Worm (Caenorhabditis elegans) whole organism, young adult: ENCODE results near the gene F55A11.6.

Source experiments
- B0019.2 ChIP-seq: fragments of 200-800 bp; sonication (Bioruptor generic); conservative IDR thresholded peaks from 2 replicates; pipeline ENCODE4 v1.3.6; 2022; ENCODE audit warnings: missing genetic modification reagents, missing genetic modification characterization, missing compliant biosample characterization
- B0336.3 ChIP-seq: fragments of 200-800 bp; sonication (Bioruptor generic); IDR thresholded peaks from 2 replicates; pipeline ENCODE4 v1.3.6; 2022; ENCODE audit warnings: missing genetic modification characterization, missing compliant biosample characterization
- C17E4.6 ChIP-seq: fragments of 200-800 bp; sonication (Bioruptor generic); IDR thresholded peaks from 2 replicates; pipeline ENCODE4 v1.3.6; 2022; ENCODE audit warnings: missing genetic modification reagents, missing genetic modification characterization, missing compliant biosample characterization
- D2030.7 ChIP-seq: fragments of 200-800 bp; sonication (Bioruptor generic); IDR thresholded peaks from 2 replicates; pipeline ENCODE4 v1.3.6; 2022; ENCODE audit warnings: missing genetic modification reagents, missing genetic modification characterization, missing compliant biosample characterization
- F10E7.11 ChIP-seq: sonication (generic microtip); optimal IDR thresholded peaks from 2 replicates; lab custom pipeline; 2017; ENCODE audit warnings: mild to moderate bottlenecking, missing genetic modification characterization, moderate library complexity, missing compliant biosample characterization
- F22D6.2 ChIP-seq: sonication (generic microtip); optimal IDR thresholded peaks from 2 replicates; lab custom pipeline; 2016; ENCODE audit warnings: mild to moderate bottlenecking, missing genetic modification characterization, missing compliant biosample characterization
- F23B12.7 ChIP-seq: sonication (generic microtip); optimal IDR thresholded peaks from 2 replicates; lab custom pipeline; 2017; ENCODE audit warnings: missing genetic modification characterization, mild to moderate bottlenecking, missing compliant biosample characterization, antibody characterized with exemption, moderate library complexity; ENCODE audit not compliant: insufficient read depth
- F37B4.10 ChIP-seq: fragments of 200-800 bp; sonication (Bioruptor generic); IDR thresholded peaks from 2 replicates; pipeline ENCODE4 v1.3.6; 2022; ENCODE audit warnings: missing genetic modification characterization, missing compliant biosample characterization
- F49E8.2 ChIP-seq: sonication (generic microtip); optimal IDR thresholded peaks from 3 replicates; lab custom pipeline; 2017; ENCODE audit warnings: missing genetic modification characterization, mild to moderate bottlenecking, missing compliant biosample characterization, antibody characterized with exemption, moderate library complexity; ENCODE audit not compliant: insufficient read depth
- Y53F4B.3 ChIP-seq: fragments of 200-800 bp; sonication (Bioruptor generic); IDR thresholded peaks from 2 replicates; pipeline ENCODE4 v1.3.6; 2022; ENCODE audit warnings: missing genetic modification reagents, missing genetic modification characterization, missing compliant biosample characterization
- Y67H2A.10 ChIP-seq: fragments of 200-800 bp; sonication (Bioruptor generic); conservative IDR thresholded peaks from 2 replicates; pipeline ENCODE4 v1.3.6; 2022; ENCODE audit warnings: missing genetic modification reagents, missing genetic modification characterization, missing compliant biosample characterization
- ZK185.1 ChIP-seq: sonication (generic microtip); optimal IDR thresholded peaks from 2 replicates; lab custom pipeline; 2016; ENCODE audit warnings: mild to moderate bottlenecking, missing genetic modification characterization, missing compliant biosample characterization; ENCODE audit not compliant: poor library complexity, severe bottlenecking
- ama-1 ChIP-seq, 3 experiments: fragments of 150-350 bp in 1 of 3; sonication (generic microtip) in 2 of 3; optimal IDR thresholded peaks; 2 replicates each; lab custom pipeline; 2014 to 2018; ENCODE audit warnings: missing biosample characterization in 2 of 3, missing genetic modification characterization in 2 of 3, missing genetic modification reagents in 2 of 3
- attf-5 ChIP-seq: fragments of 200-800 bp; sonication (Bioruptor generic); optimal IDR thresholded peaks from 2 replicates; lab custom pipeline; 2018; ENCODE audit warnings: mild to moderate bottlenecking, missing genetic modification characterization, missing compliant biosample characterization
- bed-2 ChIP-seq: fragments of 200-800 bp; sonication (Bioruptor generic); IDR thresholded peaks from 2 replicates; pipeline ENCODE4 v1.3.6; 2022; ENCODE audit warnings: missing genetic modification reagents, missing genetic modification characterization, missing compliant biosample characterization
- ccch-3 ChIP-seq: fragments of 200-800 bp; sonication (Bioruptor generic); optimal IDR thresholded peaks from 2 replicates; lab custom pipeline; 2018; ENCODE audit warnings: mild to moderate bottlenecking, missing genetic modification characterization, missing compliant biosample characterization
- cebp-1 ChIP-seq, 2 experiments: fragments of 200-800 bp in 1 of 2; sonication (Bioruptor generic) in 1 of 2; sonication (generic microtip) in 1 of 2; IDR thresholded peaks in 1 of 2; optimal IDR thresholded peaks in 1 of 2; 2 replicates each; pipeline versions ENCODE4 v1.3.6 to Lab custom; 2017 to 2022; ENCODE audit warnings: missing compliant biosample characterization in 2 of 2, missing genetic modification characterization in 2 of 2, mild to moderate bottlenecking in 1 of 2, missing genetic modification reagents in 1 of 2, moderate library complexity in 1 of 2
- cebp-2 ChIP-seq: fragments of 200-800 bp; sonication (Bioruptor generic); IDR thresholded peaks from 2 replicates; pipeline ENCODE4 v1.3.6; 2022; ENCODE audit warnings: missing genetic modification characterization, missing compliant biosample characterization
- ceh-100 ChIP-seq: fragments of 200-800 bp; sonication (Bioruptor generic); IDR thresholded peaks from 2 replicates; pipeline ENCODE4 v1.3.6; 2022; ENCODE audit warnings: missing genetic modification reagents, missing genetic modification characterization, missing compliant biosample characterization
- ceh-27 ChIP-seq: fragments of 200-800 bp; sonication (Bioruptor generic); optimal IDR thresholded peaks from 2 replicates; lab custom pipeline; 2018; ENCODE audit warnings: mild to moderate bottlenecking, missing genetic modification characterization, moderate library complexity, missing compliant biosample characterization
- ceh-58 ChIP-seq: fragments of 200-800 bp; sonication (Bioruptor generic); IDR thresholded peaks from 2 replicates; pipeline ENCODE4 v1.3.6; 2022; ENCODE audit warnings: missing genetic modification characterization, missing compliant biosample characterization
- ceh-79 ChIP-seq: sonication (generic microtip); optimal IDR thresholded peaks from 2 replicates; lab custom pipeline; 2017; ENCODE audit warnings: mild to moderate bottlenecking, missing genetic modification characterization, missing compliant biosample characterization
- die-1 ChIP-seq: sonication (generic microtip); optimal IDR thresholded peaks from 2 replicates; lab custom pipeline; 2016; ENCODE audit warnings: missing genotype, mild to moderate bottlenecking, missing genetic modification characterization, missing compliant biosample characterization
- ekl-4 ChIP-seq: fragments of 200-800 bp; sonication (Bioruptor generic); IDR thresholded peaks from 2 replicates; pipeline ENCODE4 v1.3.6; 2022; ENCODE audit warnings: missing genetic modification reagents, missing genetic modification characterization, missing compliant biosample characterization
- him-1 ChIP-seq: sonication (generic microtip); optimal IDR thresholded peaks from 2 replicates; lab custom pipeline; 2016; ENCODE audit warnings: missing genotype, missing genetic modification reagents, missing genetic modification characterization, missing compliant biosample characterization
- hmg-1.2 ChIP-seq: fragments of 200-800 bp; sonication (Bioruptor generic); IDR thresholded peaks from 2 replicates; pipeline ENCODE4 v1.3.6; 2022; ENCODE audit warnings: missing genetic modification reagents, missing genetic modification characterization, missing compliant biosample characterization
- hmg-20 ChIP-seq: fragments of 200-800 bp; sonication (Bioruptor generic); IDR thresholded peaks from 2 replicates; pipeline ENCODE4 v1.3.6; 2022; ENCODE audit warnings: missing genetic modification reagents, missing genetic modification characterization, missing compliant biosample characterization
- let-607 ChIP-seq, 2 experiments: fragments of 200-800 bp in 1 of 2; sonication (Bioruptor generic) in 1 of 2; sonication (generic microtip) in 1 of 2; optimal IDR thresholded peaks; 2 replicates each; lab custom pipeline; 2016 to 2018; ENCODE audit warnings: mild to moderate bottlenecking in 2 of 2, missing compliant biosample characterization in 2 of 2, missing genetic modification characterization in 2 of 2, moderate library complexity in 2 of 2, missing genotype in 1 of 2
- lin-26 ChIP-seq: fragments of 200-800 bp; sonication (Bioruptor generic); IDR thresholded peaks from 2 replicates; pipeline ENCODE4 v1.3.6; 2022; ENCODE audit warnings: missing genetic modification reagents, missing genetic modification characterization, missing compliant biosample characterization
- lin-40 ChIP-seq: sonication (generic microtip); optimal IDR thresholded peaks from 2 replicates; lab custom pipeline; 2016; ENCODE audit warnings: missing genetic modification characterization, mild to moderate bottlenecking, missing compliant biosample characterization, missing genotype, missing genetic modification reagents
- lin-54 ChIP-seq: fragments of 200-800 bp; sonication (Bioruptor generic); optimal IDR thresholded peaks from 2 replicates; lab custom pipeline; 2018; ENCODE audit warnings: mild to moderate bottlenecking, missing genetic modification characterization, missing compliant biosample characterization
- lsl-1 ChIP-seq: fragments of 200-800 bp; sonication (Bioruptor generic); optimal IDR thresholded peaks from 2 replicates; lab custom pipeline; 2018; ENCODE audit warnings: mild to moderate bottlenecking, missing genetic modification characterization, moderate library complexity, missing compliant biosample characterization
- lsy-27 ChIP-seq: sonication (generic microtip); optimal IDR thresholded peaks from 2 replicates; lab custom pipeline; 2017; ENCODE audit warnings: missing genetic modification characterization, mild to moderate bottlenecking, missing compliant biosample characterization, antibody characterized with exemption, missing genotype, borderline replicate concordance; ENCODE audit not compliant: insufficient read depth
- madf-8 ChIP-seq: fragments of 200-800 bp; sonication (Bioruptor generic); conservative IDR thresholded peaks from 2 replicates; pipeline ENCODE4 v1.3.6; 2022; ENCODE audit warnings: missing genetic modification reagents, missing genetic modification characterization, missing compliant biosample characterization
- mel-28 ChIP-seq: sonication (generic microtip); optimal IDR thresholded peaks from 2 replicates; lab custom pipeline; 2016; ENCODE audit warnings: borderline replicate concordance, mild to moderate bottlenecking, missing genetic modification characterization, missing compliant biosample characterization
- mes-4 ChIP-seq: sonication (generic microtip); optimal IDR thresholded peaks from 2 replicates; lab custom pipeline; 2016; ENCODE audit warnings: missing genotype, missing genetic modification characterization, missing compliant biosample characterization
- nfya-2 ChIP-seq: fragments of 200-800 bp; sonication (Bioruptor generic); IDR thresholded peaks from 2 replicates; pipeline ENCODE4 v1.3.6; 2022; ENCODE audit warnings: missing genetic modification reagents, missing genetic modification characterization, missing compliant biosample characterization
- nhr-120 ChIP-seq: fragments of 200-800 bp; sonication (Bioruptor generic); IDR thresholded peaks from 2 replicates; pipeline ENCODE4 v1.3.6; 2022; ENCODE audit warnings: missing genetic modification characterization, missing compliant biosample characterization
- nhr-179 ChIP-seq: sonication (generic microtip); optimal IDR thresholded peaks from 2 replicates; lab custom pipeline; 2016; ENCODE audit warnings: mild to moderate bottlenecking, missing genetic modification characterization, missing compliant biosample characterization
- nhr-80 ChIP-seq: sonication (generic microtip); optimal IDR thresholded peaks from 2 replicates; lab custom pipeline; 2016; ENCODE audit warnings: missing genetic modification characterization, missing compliant biosample characterization
- nhr-90 ChIP-seq: sonication (generic microtip); optimal IDR thresholded peaks from 2 replicates; lab custom pipeline; 2016; ENCODE audit warnings: missing genotype, mild to moderate bottlenecking, missing genetic modification characterization, missing compliant biosample characterization
- pbrm-1 ChIP-seq: fragments of 200-800 bp; sonication (Bioruptor generic); IDR thresholded peaks from 2 replicates; pipeline ENCODE4 v1.3.6; 2022; ENCODE audit warnings: missing genetic modification reagents, missing genetic modification characterization, missing compliant biosample characterization
- snpc-1.1 ChIP-seq: sonication (generic microtip); optimal IDR thresholded peaks from 2 replicates; lab custom pipeline; 2017; ENCODE audit warnings: missing genetic modification characterization, mild to moderate bottlenecking, missing compliant biosample characterization, antibody characterized with exemption, moderate library complexity, missing genotype, missing genetic modification reagents; ENCODE audit not compliant: insufficient read depth
- snpc-3.4 ChIP-seq: sonication (generic microtip); optimal IDR thresholded peaks from 2 replicates; lab custom pipeline; 2017; ENCODE audit warnings: missing genetic modification characterization, mild to moderate bottlenecking, missing compliant biosample characterization, antibody characterized with exemption, moderate library complexity, missing genotype, missing genetic modification reagents
- ztf-25 ChIP-seq: fragments of 200-800 bp; sonication (Bioruptor generic); IDR thresholded peaks from 2 replicates; pipeline ENCODE4 v1.3.6; 2022; ENCODE audit warnings: missing genetic modification reagents, missing genetic modification characterization, missing compliant biosample characterization
- ztf-3 ChIP-seq: fragments of 200-800 bp; sonication (Bioruptor generic); optimal IDR thresholded peaks from 2 replicates; lab custom pipeline; 2018; ENCODE audit warnings: mild to moderate bottlenecking, missing genetic modification characterization, missing compliant biosample characterization

F55A11.6 gene

DNA sequence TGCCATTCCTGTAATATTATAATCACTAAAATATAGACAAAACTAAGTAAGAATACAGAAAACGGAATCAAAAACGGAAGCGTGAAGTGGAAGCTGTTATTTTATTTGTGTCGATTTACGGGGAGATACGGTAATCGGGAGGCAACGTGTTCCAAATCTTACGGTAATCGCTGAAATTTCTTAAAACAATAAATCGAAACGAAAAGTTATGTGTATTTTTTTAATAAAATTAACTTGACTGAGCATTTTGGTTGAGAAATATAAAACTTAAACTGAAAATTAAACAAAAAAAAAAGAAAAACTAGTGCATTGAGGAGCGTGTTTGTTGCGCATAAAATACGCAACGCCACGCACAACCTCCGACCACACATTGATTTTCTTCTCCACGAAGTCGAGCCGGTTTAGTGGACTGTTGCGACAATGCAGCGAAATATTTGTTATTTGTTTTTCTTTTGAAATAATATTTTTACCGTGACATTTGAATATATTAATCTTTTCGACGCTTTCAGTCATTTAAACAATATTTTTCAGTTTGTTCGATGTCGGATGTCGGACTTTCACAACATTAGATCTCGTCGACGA lies 12.2 kb upstream of the F55A11.6 start, which contains the start of the genes F55A11.1 and syx-5 (continued):
- TF ChIP-seq F49E8.2 (peak; percentile 36), snpc-3.4 (tag; lab: Kevin White, UChicago) (peak; percentile 1), bed-2 (GFP tag; lab: Robert Waterston, UW) (no peak), F10E7.11 (tag; lab: Kevin White, UChicago) (no peak), ztf-3 (GFP tag; lab: Kevin White, UChicago) (peak; percentile 40), lsl-1 (GFP tag; lab: Kevin White, UChicago) (peak; percentile 97), nhr-179 (tag; lab: Kevin White, UChicago) (no peak), him-1 (tag; lab: Kevin White, UChicago) (peak; percentile 29), ccch-3 (GFP tag; lab: Kevin White, UChicago) (no peak), ceh-27 (GFP tag; lab: Kevin White, UChicago) (no peak), F23B12.7 (no peak), ceh-58 (GFP tag; lab: Robert Waterston, UW) (no peak), nfya-2 (GFP tag; lab: Robert Waterston, UW) (no peak), F37B4.10 (GFP tag; lab: Robert Waterston, UW) (no peak), nhr-90 (tag; lab: Kevin White, UChicago) (no peak), ama-1 (optimal IDR thresholded peaks at IDR 0.05; lab: Kevin White, UChicago) (no peak), ama-1 (GFP tag; optimal IDR thresholded peaks at IDR 0.05; lab: Kevin White, UChicago) (no peak), madf-8 (GFP tag; lab: Robert Waterston, UW) (peak; percentile 34; the same call in 1 of the 2 replicates), lin-54 (peak; percentile 70), lin-40 (tag; lab: Kevin White, UChicago) (peak; percentile 95), attf-5 (GFP tag; lab: Kevin White, UChicago) (peak; percentile 67), cebp-2 (GFP tag; lab: Robert Waterston, UW) (no peak), F22D6.2 (tag; lab: Kevin White, UChicago) (peak; percentile 34), ceh-100 (GFP tag; lab: Robert Waterston, UW) (peak; percentile 61), ceh-79 (tag; lab: Kevin White, UChicago) (no peak), mes-4 (no peak), lin-26 (GFP tag; lab: Robert Waterston, UW) (no peak), B0019.2 (GFP tag; lab: Robert Waterston, UW) (peak; percentile 68), let-607 (tag; optimal IDR thresholded peaks at IDR 0.05; lab: Kevin White, UChicago) (peak; percentile 98), ekl-4 (peak; percentile 73; the same call in 1 of the 2 replicates), ztf-25 (GFP tag; lab: Robert Waterston, UW) (no peak), pbrm-1 (GFP tag; lab: Robert Waterston, UW) (peak; percentile 87), D2030.7 (GFP tag; lab: Robert Waterston, UW) (peak; percentile 56; the same call in 1 of the 2 replicates), lsy-27 (tag; lab: Kevin White, UChicago) (no peak), B0336.3 (GFP tag; lab: Robert Waterston, UW) (peak; percentile 71), mel-28 (tag; lab: Kevin White, UChicago) (no peak), Y67H2A.10 (GFP tag; lab: Robert Waterston, UW) (no peak), ZK185.1 (tag; lab: Kevin White, UChicago) (peak; percentile 22), C17E4.6 (no peak), hmg-20 (GFP tag; lab: Robert Waterston, UW) (peak; percentile 53; the same call in 1 of the 2 replicates), cebp-1 (GFP tag; IDR thresholded peaks at IDR 0.05; lab: Robert Waterston, UW) (no peak), cebp-1 (tag; optimal IDR thresholded peaks at IDR 0.05; lab: Kevin White, UChicago) (peak; percentile 74), hmg-1.2 (GFP tag; lab: Robert Waterston, UW) (peak; percentile 61), die-1 (no peak), nhr-80 (tag; lab: Kevin White, UChicago) (peak; percentile 63), Y53F4B.3 (GFP tag; lab: Robert Waterston, UW) (no peak), nhr-120 (no peak), snpc-1.1 (tag; lab: Kevin White, UChicago) (peak; percentile 15)
